Fruit fly (Drosophila melanogaster): ENCODE data around the gene Hsc70-1.
A peak's percentile ranks its signal among the peaks of the same experiment; 100 is the strongest.

- no peak for TF ChIP-seq D1 (tag; optimal IDR thresholded peaks at IDR 0.05)
- TF ChIP-seq CG12605 (GFP tag; IDR thresholded peaks at IDR 0.05): no peak
- TF ChIP-seq EcR (GFP tag; optimal IDR thresholded peaks at IDR 0.05): peak; percentile 44
- TF ChIP-seq CG17806 (tag; optimal IDR thresholded peaks at IDR 0.05): no peak
- TF ChIP-seq CG4496 (GFP tag; IDR thresholded peaks at IDR 0.05): no peak
- TF ChIP-seq Pif1B (GFP tag; optimal IDR thresholded peaks at IDR 0.05): no peak
- TF ChIP-seq Pif1A (GFP tag; optimal IDR thresholded peaks at IDR 0.05): no peak
- no peak for TF ChIP-seq CG14655 (GFP tag; optimal IDR thresholded peaks at IDR 0.05)
- TF ChIP-seq gl (tag; optimal IDR thresholded peaks at IDR 0.05): no peak
These were observed 34.7 kb upstream of the Hsc70-1 start, which contains the start of gene CG32137 for dm6 chr3L:13939151-13939499.

Data from whole organism, pupa.